Fruit fly (Drosophila melanogaster) whole organism, embryonic: ENCODE measurements around the gene CG17108.

Experiments used
- Ada2b ChIP-seq: fragments of 200-800 bp; sonication (Bioruptor generic); IDR thresholded peaks from 2 replicates; pipeline ENCODE4 v1.3.6; 2022; ENCODE audit warnings: missing biosample characterization, missing genetic modification characterization
- BtbVII ChIP-seq: fragments of 200-800 bp; sonication (Bioruptor generic); optimal IDR thresholded peaks from 3 replicates; lab custom pipeline; 2017; ENCODE audit warnings: missing biosample characterization, mild to moderate bottlenecking, missing genetic modification characterization
- CG11456 ChIP-seq: fragments of 200-800 bp; sonication (Bioruptor generic); IDR thresholded peaks from 3 replicates; pipeline ENCODE4 v1.3.6; 2022; ENCODE audit warnings: missing biosample characterization, missing genetic modification characterization
- CG11695 ChIP-seq: fragments of 200-800 bp; sonication (Bioruptor generic); IDR thresholded peaks from 3 replicates; pipeline ENCODE4 v1.3.6; 2022; ENCODE audit warnings: missing biosample characterization, missing genetic modification characterization
- CG11696 ChIP-seq: fragments of 200-800 bp; sonication (Bioruptor generic); IDR thresholded peaks from 2 replicates; pipeline ENCODE4 v1.3.6; 2022; ENCODE audit warnings: missing biosample characterization, missing genetic modification characterization
- CG12155 ChIP-seq: fragments of 200-800 bp; sonication (Bioruptor generic); optimal IDR thresholded peaks from 3 replicates; lab custom pipeline; 2016; ENCODE audit warnings: missing biosample characterization, missing genetic modification characterization
- CG13296 ChIP-seq: fragments of 200-800 bp; sonication (Bioruptor generic); optimal IDR thresholded peaks from 3 replicates; lab custom pipeline; 2018; ENCODE audit warnings: missing biosample characterization, mild to moderate bottlenecking, missing genetic modification characterization
- CG13624 ChIP-seq: fragments of 200-800 bp; sonication (Bioruptor generic); optimal IDR thresholded peaks from 2 replicates; lab custom pipeline; 2016; ENCODE audit warnings: missing biosample characterization, missing genetic modification characterization
- CG14441 ChIP-seq: fragments of 200-800 bp; sonication (Bioruptor generic); IDR thresholded peaks from 2 replicates; pipeline ENCODE4 v1.3.6; 2022; ENCODE audit warnings: missing biosample characterization, missing genetic modification characterization
- CG14710 ChIP-seq: fragments of 200-800 bp; sonication (Bioruptor generic); optimal IDR thresholded peaks from 3 replicates; lab custom pipeline; 2019; ENCODE audit warnings: missing biosample characterization, mild to moderate bottlenecking, missing genetic modification characterization, moderate library complexity
- CG14860 ChIP-seq: fragments of 200-800 bp; sonication (Bioruptor generic); IDR thresholded peaks from 3 replicates; pipeline ENCODE4 v1.3.6; 2022; ENCODE audit warnings: missing biosample characterization, missing genetic modification characterization; ENCODE audit not compliant: partially characterized antibody
- CG1647 ChIP-seq: fragments of 200-800 bp; sonication (Bioruptor generic); optimal IDR thresholded peaks from 3 replicates; lab custom pipeline; 2016; ENCODE audit warnings: missing biosample characterization, missing genetic modification characterization
- CG16813 ChIP-seq: fragments of 200-800 bp; sonication (Bioruptor generic); IDR thresholded peaks from 3 replicates; pipeline ENCODE4 v1.3.6; 2022; ENCODE audit warnings: missing biosample characterization, missing genetic modification characterization; ENCODE audit not compliant: partially characterized antibody
- CG17186 ChIP-seq: fragments of 200-800 bp; sonication (Bioruptor generic); optimal IDR thresholded peaks from 3 replicates; lab custom pipeline; 2017; ENCODE audit warnings: missing biosample characterization, missing genetic modification reagents, missing genetic modification characterization
- CG17912 ChIP-seq: fragments of 200-800 bp; sonication (Bioruptor generic); optimal IDR thresholded peaks from 2 replicates; lab custom pipeline; 2018; ENCODE audit warnings: missing biosample characterization, mild to moderate bottlenecking, missing genetic modification characterization
- CG2129 ChIP-seq: fragments of 200-800 bp; sonication (Bioruptor generic); IDR thresholded peaks from 2 replicates; pipeline ENCODE4 v1.3.6; 2022; ENCODE audit warnings: missing biosample characterization, missing genetic modification characterization; ENCODE audit not compliant: partially characterized antibody
- CG31388 ChIP-seq: fragments of 200-800 bp; sonication (Bioruptor generic); optimal IDR thresholded peaks from 2 replicates; lab custom pipeline; 2016; ENCODE audit warnings: missing biosample characterization, missing genetic modification characterization
- CG3726 ChIP-seq: fragments of 200-800 bp; sonication (Bioruptor generic); IDR thresholded peaks from 3 replicates; pipeline ENCODE4, ENCODE4 v1.3.6; 2022; ENCODE audit warnings: missing biosample characterization, missing genetic modification characterization
- CG3995 ChIP-seq: fragments of 200-800 bp; sonication (Bioruptor generic); optimal IDR thresholded peaks from 3 replicates; lab custom pipeline; 2016; ENCODE audit warnings: missing biosample characterization, missing genetic modification characterization
- CG4707 ChIP-seq: fragments of 200-800 bp; sonication (Bioruptor generic); optimal IDR thresholded peaks from 2 replicates; lab custom pipeline; 2018; ENCODE audit warnings: missing biosample characterization, mild to moderate bottlenecking, missing genetic modification characterization, moderate library complexity
- CG5180 ChIP-seq: fragments of 200-800 bp; sonication (Bioruptor generic); optimal IDR thresholded peaks from 3 replicates; lab custom pipeline; 2017; ENCODE audit warnings: missing biosample characterization, missing genetic modification characterization, mild to moderate bottlenecking, moderate library complexity, missing genetic modification reagents
- CG6654 ChIP-seq: fragments of 200-800 bp; sonication (Bioruptor generic); optimal IDR thresholded peaks from 2 replicates; lab custom pipeline; 2017; ENCODE audit warnings: missing biosample characterization, mild to moderate bottlenecking, missing genetic modification characterization
- CG6689 ChIP-seq: fragments of 200-800 bp; sonication (Bioruptor generic); IDR thresholded peaks from 2 replicates; pipeline ENCODE4 v1.3.6; 2022; ENCODE audit warnings: missing biosample characterization, missing genetic modification characterization
- CG9437 ChIP-seq: fragments of 200-800 bp; sonication (Bioruptor generic); optimal IDR thresholded peaks from 2 replicates; lab custom pipeline; 2018; ENCODE audit warnings: missing biosample characterization, mild to moderate bottlenecking, missing genetic modification characterization
- CG9876 ChIP-seq: fragments of 200-800 bp; sonication (Bioruptor generic); optimal IDR thresholded peaks from 2 replicates; lab custom pipeline; 2016; ENCODE audit warnings: missing biosample characterization, missing genetic modification characterization
- CoRest ChIP-seq: fragments of 200-800 bp; sonication (Bioruptor generic); optimal IDR thresholded peaks from 3 replicates; lab custom pipeline; 2018; ENCODE audit warnings: missing biosample characterization, mild to moderate bottlenecking, missing genetic modification characterization, moderate library complexity
- HLH3B ChIP-seq: fragments of 200-800 bp; sonication (Bioruptor generic); IDR thresholded peaks from 2 replicates; pipeline ENCODE4 v1.3.6; 2022; ENCODE audit warnings: missing biosample characterization, missing genetic modification characterization
- HLH54F ChIP-seq: fragments of 200-800 bp; sonication (Bioruptor generic); optimal IDR thresholded peaks from 3 replicates; lab custom pipeline; 2016; ENCODE audit warnings: missing biosample characterization, missing genetic modification characterization
- Hand ChIP-seq: fragments of 200-800 bp; sonication (Bioruptor generic); optimal IDR thresholded peaks from 2 replicates; lab custom pipeline; 2017; ENCODE audit warnings: mild to moderate bottlenecking, missing biosample characterization, missing genetic modification reagents, missing genetic modification characterization
- Hmr ChIP-seq: fragments of 200-800 bp; sonication (Bioruptor generic); optimal IDR thresholded peaks from 3 replicates; lab custom pipeline; 2017; ENCODE audit warnings: mild to moderate bottlenecking, missing biosample characterization, missing genetic modification reagents, missing genetic modification characterization
- Nf-YB ChIP-seq: fragments of 200-800 bp; sonication (Bioruptor generic); optimal IDR thresholded peaks from 3 replicates; lab custom pipeline; 2019; ENCODE audit warnings: missing biosample characterization, mild to moderate bottlenecking, missing genetic modification characterization, moderate library complexity
- Rx ChIP-seq: fragments of 200-800 bp; sonication (Bioruptor generic); IDR thresholded peaks from 2 replicates; pipeline ENCODE4 v1.3.6; 2022; ENCODE audit warnings: missing biosample characterization, missing genetic modification characterization
- Side ChIP-seq: fragments of 200-800 bp; sonication (Bioruptor generic); optimal IDR thresholded peaks from 2 replicates; lab custom pipeline; 2016; ENCODE audit warnings: missing biosample characterization, missing genetic modification characterization
- Six4 ChIP-seq: fragments of 200-800 bp; sonication (Bioruptor generic); optimal IDR thresholded peaks from 2 replicates; lab custom pipeline; 2016; ENCODE audit warnings: missing biosample characterization, missing genetic modification characterization
- Sox102F ChIP-seq: fragments of 200-800 bp; sonication (Bioruptor generic); optimal IDR thresholded peaks from 2 replicates; lab custom pipeline; 2018; ENCODE audit warnings: missing biosample characterization, mild to moderate bottlenecking, missing genetic modification characterization, moderate library complexity
- Ssrp ChIP-seq: fragments of 200-800 bp; sonication (Bioruptor generic); optimal IDR thresholded peaks from 2 replicates; lab custom pipeline; 2018; ENCODE audit warnings: missing biosample characterization, mild to moderate bottlenecking, missing genetic modification characterization, moderate library complexity
- cg ChIP-seq: fragments of 200-800 bp; sonication (Bioruptor generic); optimal IDR thresholded peaks from 3 replicates; lab custom pipeline; 2019; ENCODE audit warnings: missing biosample characterization, mild to moderate bottlenecking, missing genetic modification characterization, moderate library complexity
- dati ChIP-seq: fragments of 200-800 bp; sonication (Bioruptor generic); IDR thresholded peaks from 2 replicates; pipeline ENCODE4 v1.3.6; 2022; ENCODE audit warnings: missing biosample characterization, missing genetic modification characterization
- fru ChIP-seq: fragments of >200 bp; optimal IDR thresholded peaks from 2 replicates; lab custom pipeline; 2017
- gcm2 ChIP-seq: fragments of 200-800 bp; sonication (Bioruptor generic); optimal IDR thresholded peaks from 2 replicates; lab custom pipeline; 2016; ENCODE audit warnings: missing biosample characterization, missing genetic modification characterization
- gem ChIP-seq: fragments of 200-800 bp; sonication (Bioruptor generic); optimal IDR thresholded peaks from 2 replicates; lab custom pipeline; 2019; ENCODE audit warnings: missing biosample characterization, mild to moderate bottlenecking, missing genetic modification characterization, moderate library complexity
- h ChIP-seq: fragments of >200 bp; optimal IDR thresholded peaks from 2 replicates; lab custom pipeline; 2017
- hbn ChIP-seq: fragments of 200-800 bp; sonication (Bioruptor generic); IDR thresholded peaks from 2 replicates; pipeline ENCODE4 v1.3.6; 2022; ENCODE audit warnings: missing biosample characterization, missing genetic modification characterization; ENCODE audit not compliant: partially characterized antibody
- lmd ChIP-seq: fragments of 200-800 bp; sonication (Bioruptor generic); IDR thresholded peaks from 2 replicates; pipeline ENCODE4 v1.3.6; 2022; ENCODE audit warnings: missing biosample characterization, missing genetic modification characterization
- pnt ChIP-seq: fragments of 200-800 bp; sonication (Bioruptor generic); optimal IDR thresholded peaks from 3 replicates; lab custom pipeline; 2016; ENCODE audit warnings: missing biosample characterization, missing genetic modification characterization
- ranshi ChIP-seq: fragments of 200-800 bp; sonication (Bioruptor generic); IDR thresholded peaks from 2 replicates; pipeline ENCODE4 v1.3.6; 2022; ENCODE audit warnings: missing biosample characterization, missing genetic modification characterization
- repo ChIP-seq: fragments of 200-800 bp; sonication (Bioruptor generic); optimal IDR thresholded peaks from 2 replicates; lab custom pipeline; 2016; ENCODE audit warnings: missing biosample characterization, missing genetic modification characterization
- scrt ChIP-seq: fragments of 200-800 bp; sonication (Bioruptor generic); optimal IDR thresholded peaks from 2 replicates; lab custom pipeline; 2018; ENCODE audit warnings: missing biosample characterization, mild to moderate bottlenecking, missing genetic modification characterization, moderate library complexity
- sisA ChIP-seq: fragments of 200-800 bp; sonication (Bioruptor generic); IDR thresholded peaks from 2 replicates; pipeline ENCODE4 v1.3.6; 2022; ENCODE audit warnings: missing biosample characterization, missing genetic modification characterization
- tap ChIP-seq: fragments of 200-800 bp; optimal IDR thresholded peaks from 3 replicates; lab custom pipeline; 2019; ENCODE audit warnings: missing biosample characterization, mild to moderate bottlenecking, missing genetic modification characterization, moderate library complexity
- ttk ChIP-seq: fragments of 200-800 bp; sonication (Bioruptor generic); IDR thresholded peaks from 2 replicates; pipeline ENCODE4 v2.1.2; 2022; ENCODE audit warnings: missing biosample characterization, missing genetic modification characterization
- zen2 ChIP-seq: fragments of 200-800 bp; sonication (Bioruptor generic); IDR thresholded peaks from 3 replicates; pipeline ENCODE4 v1.3.6; 2022; ENCODE audit warnings: missing biosample characterization, missing genetic modification characterization; ENCODE audit not compliant: partially characterized antibody

Gene CG17108

dm6 chr2L:10697992-10698391 lies 4.1 kb upstream of the CG17108 start, which contains the start of gene CG7300 (continued):
- no peak for TF ChIP-seq zen2
- peak; percentile 27; the same call in 1 of the 2 replicates for TF ChIP-seq sisA (GFP tag; lab: Robert Waterston, UW)
- TF ChIP-seq CG4707 (GFP tag; lab: Kevin White, UChicago), result no peak
- TF ChIP-seq Ada2b (GFP tag; lab: Robert Waterston, UW), result no peak
- peak; percentile 78 for TF ChIP-seq lmd (GFP tag; lab: Robert Waterston, UW)
- no peak; the same call in 1 of the 2 replicates for TF ChIP-seq ttk (GFP tag; lab: Robert Waterston, UW)
- TF ChIP-seq Six4 (GFP tag; lab: Kevin White, UChicago), result no peak
- peak; percentile 39 for TF ChIP-seq Ssrp (tag; lab: Kevin White, UChicago)
- no peak for TF ChIP-seq gcm2 (GFP tag; lab: Kevin White, UChicago)
- peak; percentile 8 for TF ChIP-seq CG14710 (tag; lab: Kevin White, UChicago)
- TF ChIP-seq CG16813 (GFP tag; lab: Robert Waterston, UW), result no peak
- TF ChIP-seq hbn (GFP tag; lab: Robert Waterston, UW), result no peak
- no peak for TF ChIP-seq h (lab: Kevin White, UChicago)
- no peak for TF ChIP-seq CG9876 (GFP tag; lab: Kevin White, UChicago)
- TF ChIP-seq CoRest (tag; lab: Kevin White, UChicago), result peak; percentile 48
- no peak for TF ChIP-seq CG6654 (GFP tag; lab: Kevin White, UChicago)
- no peak for TF ChIP-seq CG17912
- no peak for TF ChIP-seq Hand (GFP tag; lab: Kevin White, UChicago)
- TF ChIP-seq Rx (GFP tag; lab: Robert Waterston, UW), result no peak
- no peak for TF ChIP-seq CG3995 (GFP tag; lab: Kevin White, UChicago)
- peak; percentile 38 for TF ChIP-seq CG1647 (GFP tag; lab: Kevin White, UChicago)
- TF ChIP-seq HLH54F, result peak; percentile 21
- TF ChIP-seq Hmr (GFP tag; lab: Kevin White, UChicago), result peak; percentile 49
- TF ChIP-seq CG14860 (GFP tag; lab: Robert Waterston, UW), result no peak
- TF ChIP-seq CG12155 (GFP tag; lab: Kevin White, UChicago), result peak; percentile 53
- TF ChIP-seq ranshi, result no peak
- peak; percentile 64 for TF ChIP-seq Sox102F (GFP tag; lab: Kevin White, UChicago)
- no peak for TF ChIP-seq CG5180 (GFP tag; lab: Kevin White, UChicago)
- no peak for TF ChIP-seq HLH3B (GFP tag; lab: Robert Waterston, UW)
- TF ChIP-seq CG2129 (GFP tag; lab: Robert Waterston, UW), result no peak
- TF ChIP-seq CG17186 (GFP tag; lab: Kevin White, UChicago), result no peak
- no peak for TF ChIP-seq CG3726 (GFP tag; lab: Robert Waterston, UW)
- peak; percentile 32 for TF ChIP-seq tap
- peak; percentile 76 for TF ChIP-seq CG11456 (GFP tag; lab: Robert Waterston, UW)
- TF ChIP-seq gem (tag; lab: Kevin White, UChicago), result peak; percentile 77
- no peak for TF ChIP-seq CG13296 (GFP tag; lab: Kevin White, UChicago)
- TF ChIP-seq fru (lab: Kevin White, UChicago), result no peak
- peak; percentile 68 for TF ChIP-seq CG13624 (GFP tag; lab: Kevin White, UChicago)
- no peak for TF ChIP-seq Side (GFP tag; lab: Kevin White, UChicago)
- TF ChIP-seq scrt (GFP tag; lab: Kevin White, UChicago), result peak; percentile 26
- no peak for TF ChIP-seq cg
- TF ChIP-seq Nf-YB (GFP tag; lab: Kevin White, UChicago), result peak; percentile 5
- peak; percentile 38; the same call in 1 of the 2 replicates for TF ChIP-seq CG11696 (GFP tag; lab: Robert Waterston, UW)
- TF ChIP-seq BtbVII, result peak; percentile 5
- TF ChIP-seq CG31388 (GFP tag; lab: Kevin White, UChicago), result peak; percentile 27
- TF ChIP-seq dati (GFP tag; lab: Robert Waterston, UW), result no peak
- TF ChIP-seq pnt (GFP tag; lab: Kevin White, UChicago), result no peak
- TF ChIP-seq repo (GFP tag; lab: Kevin White, UChicago), result no peak
- TF ChIP-seq CG14441 (GFP tag; lab: Robert Waterston, UW), result peak; percentile 49
- no peak for TF ChIP-seq CG9437
- TF ChIP-seq CG11695, result peak; percentile 69; the same call in 2 of the 3 replicates
- TF ChIP-seq CG6689 (GFP tag; lab: Robert Waterston, UW), result peak; percentile 57
